Worm (Caenorhabditis elegans) whole organism, L1 larva: ENCODE results near the gene mrps-18C.

Source experiments
- C04F5.9 ChIP-seq: sonication (generic microtip); optimal IDR thresholded peaks from 2 replicates; lab custom pipeline; 2016; ENCODE audit warnings: missing genetic modification characterization, missing compliant biosample characterization
- F16B12.6 ChIP-seq: fragments of 150-350 bp; optimal IDR thresholded peaks from 2 replicates; lab custom pipeline; 2014; ENCODE audit warnings: missing biosample characterization, missing genetic modification characterization
- Y116A8C.19 ChIP-seq: sonication (generic microtip); optimal IDR thresholded peaks from 2 replicates; lab custom pipeline; 2016; ENCODE audit warnings: missing compliant biosample characterization, missing genetic modification characterization, borderline replicate concordance
- aly-2 ChIP-seq: fragments of 150-350 bp; optimal IDR thresholded peaks from 2 replicates; lab custom pipeline; 2014; ENCODE audit warnings: missing biosample characterization, missing genetic modification characterization
- ama-1 ChIP-seq: fragments of 150-350 bp; optimal IDR thresholded peaks from 2 replicates; lab custom pipeline; 2014
- ceh-8 ChIP-seq: fragments of 200-800 bp; sonication (Bioruptor generic); optimal IDR thresholded peaks from 2 replicates; lab custom pipeline; 2018; ENCODE audit warnings: mild to moderate bottlenecking, missing genetic modification characterization, moderate library complexity, missing compliant biosample characterization
- dpl-1 ChIP-seq, 3 experiments: fragments of 150-350 bp in 2 of 3; sonication (generic microtip) in 1 of 3; optimal IDR thresholded peaks; 2 replicates each; lab custom pipeline; 2014 to 2017; ENCODE audit warnings: missing biosample characterization in 3 of 3, missing genetic modification characterization in 3 of 3, missing genetic modification reagents in 3 of 3
- efl-3 ChIP-seq: fragments of 200-800 bp; sonication (Bioruptor generic); optimal IDR thresholded peaks from 2 replicates; lab custom pipeline; 2018; ENCODE audit warnings: mild to moderate bottlenecking, missing genetic modification characterization, missing compliant biosample characterization
- egl-13 ChIP-seq: sonication (generic microtip); optimal IDR thresholded peaks from 2 replicates; lab custom pipeline; 2016; ENCODE audit warnings: missing genotype, missing genetic modification reagents, missing genetic modification characterization, missing compliant biosample characterization
- elt-3 ChIP-seq, 6 experiments: fragments of 150-350 bp in 1 of 6; sonication (generic microtip); optimal IDR thresholded peaks; 2 replicates each; lab custom pipeline; 2017 to 2018; ENCODE audit warnings: missing biosample characterization in 6 of 6, missing genetic modification characterization in 6 of 6, inconsistent platforms in 1 of 6
- ets-5 ChIP-seq: fragments of 200-800 bp; sonication (Bioruptor generic); IDR thresholded peaks from 2 replicates; pipeline ENCODE4 v1.3.6; 2022; ENCODE audit warnings: missing genetic modification characterization, missing compliant biosample characterization
- fkh-4 ChIP-seq: sonication (generic microtip); optimal IDR thresholded peaks from 2 replicates; lab custom pipeline; 2016; ENCODE audit warnings: missing compliant biosample characterization, missing genetic modification characterization, borderline replicate concordance
- fkh-8 ChIP-seq: sonication (generic microtip); optimal IDR thresholded peaks from 2 replicates; lab custom pipeline; 2016; ENCODE audit warnings: mild to moderate bottlenecking, missing genetic modification characterization, missing compliant biosample characterization
- grh-1 ChIP-seq: fragments of 200-800 bp; sonication (Bioruptor generic); IDR thresholded peaks from 2 replicates; pipeline ENCODE4 v1.3.6; 2022; ENCODE audit warnings: missing genetic modification reagents, missing genetic modification characterization, missing compliant biosample characterization
- hlh-17 ChIP-seq: fragments of 200-800 bp; sonication (Bioruptor generic); optimal IDR thresholded peaks from 2 replicates; lab custom pipeline; 2018; ENCODE audit warnings: missing genetic modification characterization, mild to moderate bottlenecking, missing compliant biosample characterization, moderate library complexity, borderline replicate concordance
- hlh-4 ChIP-seq: sonication (generic microtip); optimal IDR thresholded peaks from 2 replicates; lab custom pipeline; 2016; ENCODE audit warnings: mild to moderate bottlenecking, missing genetic modification characterization, missing compliant biosample characterization
- irx-1 ChIP-seq: sonication (generic microtip); optimal IDR thresholded peaks from 2 replicates; lab custom pipeline; 2016; ENCODE audit warnings: missing genetic modification characterization, missing compliant biosample characterization
- isw-1 ChIP-seq: fragments of 200-800 bp; sonication (Bioruptor generic); IDR thresholded peaks from 2 replicates; pipeline ENCODE4 v1.3.6; 2022; ENCODE audit warnings: missing genetic modification characterization, missing compliant biosample characterization
- lin-14 ChIP-seq: fragments of 200-800 bp; sonication (Bioruptor generic); optimal IDR thresholded peaks from 2 replicates; lab custom pipeline; 2018; ENCODE audit warnings: mild to moderate bottlenecking, missing genetic modification characterization, moderate library complexity, missing compliant biosample characterization
- lin-15B ChIP-seq: fragments of 150-350 bp; sonication (generic microtip); optimal IDR thresholded peaks from 3 replicates; lab custom pipeline; 2014; ENCODE audit warnings: missing biosample characterization, missing genetic modification characterization
- lsy-2 ChIP-seq, 2 experiments: fragments of 150-350 bp; optimal IDR thresholded peaks; 2 replicates each; lab custom pipeline; 2014; ENCODE audit warnings: missing biosample characterization in 2 of 2, missing genetic modification characterization in 2 of 2
- mab-9 ChIP-seq: fragments of 200-800 bp; sonication (Bioruptor generic); IDR thresholded peaks from 2 replicates; pipeline ENCODE4 v1.3.6; 2022; ENCODE audit warnings: missing genetic modification reagents, missing genetic modification characterization, missing compliant biosample characterization
- mdl-1 ChIP-seq, 2 experiments: fragments of 150-350 bp; optimal IDR thresholded peaks; 2 replicates each; lab custom pipeline; 2014 to 2017; ENCODE audit warnings: missing biosample characterization in 2 of 2, missing genetic modification characterization in 2 of 2, inconsistent platforms in 1 of 2
- nhr-11 ChIP-seq: fragments of 150-350 bp; optimal IDR thresholded peaks from 2 replicates; lab custom pipeline; 2014; ENCODE audit warnings: missing biosample characterization, missing genetic modification characterization
- nhr-19 ChIP-seq: fragments of 200-800 bp; sonication (Bioruptor generic); conservative IDR thresholded peaks from 2 replicates; pipeline ENCODE4 v1.3.6; 2022; ENCODE audit warnings: missing genetic modification characterization, missing compliant biosample characterization
- nhr-20 ChIP-seq: sonication (generic microtip); optimal IDR thresholded peaks from 2 replicates; lab custom pipeline; 2016; ENCODE audit warnings: mild to moderate bottlenecking, missing genetic modification characterization, missing compliant biosample characterization
- nhr-237 ChIP-seq: fragments of 150-350 bp; optimal IDR thresholded peaks from 2 replicates; lab custom pipeline; 2014; ENCODE audit warnings: missing biosample characterization, missing genetic modification characterization
- nhr-28 ChIP-seq: fragments of 150-350 bp; optimal IDR thresholded peaks from 2 replicates; lab custom pipeline; 2014; ENCODE audit warnings: missing biosample characterization, missing genetic modification characterization
- nhr-47 ChIP-seq: sonication (generic microtip); optimal IDR thresholded peaks from 2 replicates; lab custom pipeline; 2016; ENCODE audit warnings: mild to moderate bottlenecking, missing genetic modification characterization, moderate library complexity, missing compliant biosample characterization
- nhr-76 ChIP-seq: sonication (generic microtip); optimal IDR thresholded peaks from 2 replicates; lab custom pipeline; 2017; ENCODE audit warnings: missing biosample characterization, missing genetic modification characterization
- nhr-77 ChIP-seq: fragments of 150-350 bp; optimal IDR thresholded peaks from 2 replicates; lab custom pipeline; 2014; ENCODE audit warnings: missing biosample characterization, missing genetic modification characterization
- nhr-84 ChIP-seq: sonication (generic microtip); optimal IDR thresholded peaks from 2 replicates; lab custom pipeline; 2017; ENCODE audit warnings: missing biosample characterization, missing genetic modification characterization
- nhr-85 ChIP-seq: sonication (generic microtip); peaks from one replicate; lab custom pipeline; 2016; ENCODE audit warnings: missing genetic modification characterization, inconsistent platforms, missing compliant biosample characterization
- nhr-90 ChIP-seq: sonication (generic microtip); optimal IDR thresholded peaks from 2 replicates; lab custom pipeline; 2016; ENCODE audit warnings: mild to moderate bottlenecking, missing genetic modification characterization, missing compliant biosample characterization; ENCODE audit not compliant: poor library complexity
- pax-3 ChIP-seq: fragments of 200-800 bp; sonication (Bioruptor generic); optimal IDR thresholded peaks from 2 replicates; lab custom pipeline; 2018; ENCODE audit warnings: mild to moderate bottlenecking, missing genetic modification characterization, moderate library complexity, missing compliant biosample characterization
- skn-1 ChIP-seq: fragments of 150-350 bp; optimal IDR thresholded peaks from 2 replicates; lab custom pipeline; 2014; ENCODE audit warnings: missing biosample characterization, missing genetic modification characterization
- snu-23 ChIP-seq: sonication (generic microtip); optimal IDR thresholded peaks from 2 replicates; lab custom pipeline; 2016; ENCODE audit warnings: missing genetic modification characterization, missing compliant biosample characterization
- sox-4 ChIP-seq: sonication (generic microtip); optimal IDR thresholded peaks from 2 replicates; lab custom pipeline; 2016; ENCODE audit warnings: missing genetic modification characterization, missing compliant biosample characterization
- sup-37 ChIP-seq: fragments of 200-800 bp; sonication (Bioruptor generic); optimal IDR thresholded peaks from 2 replicates; lab custom pipeline; 2018; ENCODE audit warnings: mild to moderate bottlenecking, missing genetic modification characterization, missing compliant biosample characterization
- tlp-1 ChIP-seq: fragments of 150-350 bp; optimal IDR thresholded peaks from 2 replicates; lab custom pipeline; 2014; ENCODE audit warnings: missing biosample characterization, missing genetic modification characterization
- unc-86 ChIP-seq: sonication (generic microtip); optimal IDR thresholded peaks from 2 replicates; lab custom pipeline; 2016; ENCODE audit warnings: missing genetic modification characterization, missing compliant biosample characterization
- xbp-1 ChIP-seq: sonication (generic microtip); optimal IDR thresholded peaks from 2 replicates; lab custom pipeline; 2016; ENCODE audit warnings: missing genetic modification characterization, missing compliant biosample characterization
- ztf-11 ChIP-seq, 2 experiments: sonication (generic microtip); optimal IDR thresholded peaks; 2 replicates each; lab custom pipeline; 2016 to 2017; ENCODE audit warnings: missing genetic modification characterization in 2 of 2, missing biosample characterization in 1 of 2, missing compliant biosample characterization in 1 of 2
- ztf-4 ChIP-seq: fragments of 150-350 bp; optimal IDR thresholded peaks from 2 replicates; lab custom pipeline; 2014; ENCODE audit warnings: missing biosample characterization, missing genetic modification characterization

The mrps-18C gene

ce11 chrIII:4930154-4930679 lies 5.2 kb upstream of the mrps-18C start, which contains the start of gene set-2 (continued):
- TF ChIP-seq hlh-17 (GFP tag; lab: Kevin White, UChicago) (no peak), skn-1 (tag; lab: Kevin White, UChicago) (peak; percentile 54), tlp-1 (no peak), nhr-84 (tag; lab: Kevin White, UChicago) (no peak), fkh-4 (peak; percentile 79), isw-1 (GFP tag; lab: Robert Waterston, UW) (peak; percentile 70), aly-2 (tag; lab: Kevin White, UChicago) (peak; percentile 44), ztf-4 (tag; lab: Kevin White, UChicago) (no peak), lin-15B (tag; lab: Kevin White, UChicago) (peak; percentile 73), F16B12.6 (tag; lab: Kevin White, UChicago) (peak; percentile 54), nhr-20 (tag; lab: Kevin White, UChicago) (peak; percentile 65), mab-9 (GFP tag; lab: Robert Waterston, UW) (no peak), lsy-2 (tag; optimal IDR thresholded peaks at IDR 0.05; lab: Kevin White, UChicago) (peak; percentile 62 to 76), elt-3 (tag; optimal IDR thresholded peaks at IDR 0.05; lab: Kevin White, UChicago) (no peak), nhr-28 (tag; lab: Kevin White, UChicago) (no peak), nhr-47 (peak; percentile 81), hlh-4 (tag; lab: Kevin White, UChicago) (no peak), ceh-8 (GFP tag; lab: Kevin White, UChicago) (no peak), ztf-11 (tag; optimal IDR thresholded peaks at IDR 0.05; lab: Kevin White, UChicago) (peak in 1 of 2 experiments; percentile 88), mdl-1 (tag; optimal IDR thresholded peaks at IDR 0.05; lab: Kevin White, UChicago) (no peak), nhr-85 (tag; lab: Kevin White, UChicago) (peak; percentile 87), grh-1 (GFP tag; lab: Robert Waterston, UW) (no peak), nhr-19 (GFP tag; lab: Robert Waterston, UW) (peak; percentile 76), nhr-237 (tag; lab: Kevin White, UChicago) (no peak), nhr-77 (peak; percentile 30), ama-1 (no peak), ets-5 (GFP tag; lab: Robert Waterston, UW) (no peak), sup-37 (GFP tag; lab: Kevin White, UChicago) (no peak), egl-13 (tag; lab: Kevin White, UChicago) (peak; percentile 73), nhr-11 (no peak), efl-3 (GFP tag; lab: Kevin White, UChicago) (no peak), nhr-90 (peak; percentile 87)

ce11 chrIII:4932203-4932699 lies 3.1 kb upstream of the mrps-18C start, which contains the start of the genes C26E6.12 and eri-9:
C26E6.12 (minus strand) TSS chrIII:4932253.
eri-9 (plus strand) TSS chrIII:4932450.
- TF ChIP-seq tlp-1 (no peak), dpl-1 (GFP tag; optimal IDR thresholded peaks at IDR 0.05; lab: Kevin White, UChicago) (peak in 1 of 3 experiments; percentile 26)

ce11 chrIII:4937022-4937421 lies 1.6 kb downstream of the mrps-18C start, which contains the start of gene fsn-1:
fsn-1 (plus strand) TSS chrIII:4937322.
- TF ChIP-seq sox-4 (tag; lab: Kevin White, UChicago) (no peak), nhr-47 (no peak), Y116A8C.19 (no peak), ztf-4 (tag; lab: Kevin White, UChicago) (no peak), xbp-1 (tag; lab: Kevin White, UChicago) (no peak), lin-14 (GFP tag; lab: Kevin White, UChicago) (no peak), pax-3 (tag; lab: Kevin White, UChicago) (no peak), ets-5 (GFP tag; lab: Robert Waterston, UW) (no peak), unc-86 (tag; lab: Kevin White, UChicago) (no peak), fkh-8 (tag; lab: Kevin White, UChicago) (no peak), hlh-17 (GFP tag; lab: Kevin White, UChicago) (no peak), C04F5.9 (tag; lab: Kevin White, UChicago) (no peak), elt-3 (tag; optimal IDR thresholded peaks at IDR 0.05; lab: Kevin White, UChicago) (no peak), snu-23 (GFP tag; lab: Kevin White, UChicago) (no peak), ama-1 (no peak), aly-2 (tag; lab: Kevin White, UChicago) (no peak), nhr-76 (tag; lab: Kevin White, UChicago) (no peak), nhr-28 (tag; lab: Kevin White, UChicago) (no peak), irx-1 (tag; lab: Kevin White, UChicago) (no peak), nhr-85 (tag; lab: Kevin White, UChicago) (no peak)
